Worm (Caenorhabditis elegans) whole organism, late embryonic: ENCODE measurements around the gene daf-2.

Source experiments
- ceh-34 ChIP-seq: sonication (generic microtip); optimal IDR thresholded peaks from 2 replicates; lab custom pipeline; 2016; ENCODE audit warnings: mild to moderate bottlenecking, missing genetic modification characterization, missing compliant biosample characterization
- ceh-6 ChIP-seq: fragments of 200-800 bp; sonication (Bioruptor generic); optimal IDR thresholded peaks from 2 replicates; lab custom pipeline; 2018; ENCODE audit warnings: mild to moderate bottlenecking, missing genetic modification characterization, missing compliant biosample characterization
- nhr-11 ChIP-seq: fragments of 150-350 bp; optimal IDR thresholded peaks from 2 replicates; lab custom pipeline; 2014; ENCODE audit warnings: missing biosample characterization, missing genetic modification characterization
- npax-4 ChIP-seq: sonication (generic microtip); optimal IDR thresholded peaks from 2 replicates; lab custom pipeline; 2016; ENCODE audit warnings: missing genetic modification characterization, missing compliant biosample characterization
- pqm-1 ChIP-seq: sonication (generic microtip); optimal IDR thresholded peaks from 2 replicates; lab custom pipeline; 2016; ENCODE audit warnings: missing genetic modification characterization, missing compliant biosample characterization

DNA sequence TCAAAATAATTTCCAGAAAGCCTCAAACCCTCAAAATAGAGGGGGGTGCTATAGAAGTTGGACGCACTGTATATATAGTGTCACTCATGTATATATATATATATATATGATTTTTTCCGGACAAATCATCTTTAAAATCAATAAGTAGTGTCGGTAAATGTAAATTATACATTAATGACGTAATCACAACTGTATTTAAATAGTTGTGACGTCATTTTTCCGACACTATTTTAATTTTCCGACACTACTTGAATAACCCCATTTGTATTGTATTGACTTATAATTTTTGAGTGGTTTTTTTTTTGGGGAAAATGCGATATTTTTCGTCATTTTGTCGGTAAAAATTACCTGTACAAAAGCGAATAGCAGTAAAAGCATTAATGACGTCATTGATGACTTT lies 21.8 kb downstream of the daf-2 start:
- TF ChIP-seq nhr-11 (tag; lab: Kevin White, UChicago) (no peak), pqm-1 (no peak), ceh-6 (GFP tag; lab: Kevin White, UChicago) (no peak), ceh-34 (tag; lab: Kevin White, UChicago) (no peak), npax-4 (tag; lab: Kevin White, UChicago) (no peak)
